Fruit fly (Drosophila melanogaster) whole organism, wandering third instar larva: ENCODE measurements around the gene rngo.

Experiments used
- GATAd ChIP-seq: sonication (Bioruptor generic); optimal IDR thresholded peaks from 2 replicates; lab custom pipeline; 2016; ENCODE audit warnings: missing biosample characterization, missing genetic modification characterization
- Hr83 ChIP-seq: fragments of 200-300 bp; sonication (Bioruptor generic); optimal IDR thresholded peaks from 2 replicates; lab custom pipeline; 2016; ENCODE audit warnings: missing biosample characterization, mild to moderate bottlenecking, missing genetic modification characterization, moderate library complexity; ENCODE audit not compliant: poor library complexity, severe bottlenecking
- Myc ChIP-seq: fragments of >200 bp; optimal IDR thresholded peaks from 2 replicates; lab custom pipeline; 2017
- dmrt93B ChIP-seq: fragments of 200-800 bp; sonication (Bioruptor generic); optimal IDR thresholded peaks from 2 replicates; lab custom pipeline; 2018; ENCODE audit warnings: missing biosample characterization, mild to moderate bottlenecking, missing genetic modification characterization
- jim ChIP-seq: fragments of 175-275, 200-325 bp; sonication (Bioruptor generic); optimal IDR thresholded peaks from 2 replicates; lab custom pipeline; 2016; ENCODE audit warnings: missing biosample characterization, mild to moderate bottlenecking, missing genetic modification characterization
- lola ChIP-seq: fragments of >200 bp; optimal IDR thresholded peaks from 2 replicates; lab custom pipeline; 2017; ENCODE audit warnings: missing biosample characterization, missing genetic modification characterization
- usp ChIP-seq: fragments of >200 bp; optimal IDR thresholded peaks from 2 replicates; lab custom pipeline; 2017; ENCODE audit warnings: missing biosample characterization, missing genetic modification characterization
- woc ChIP-seq: sonication (Bioruptor generic); optimal IDR thresholded peaks from 2 replicates; lab custom pipeline; 2016; ENCODE audit warnings: missing biosample characterization, mild to moderate bottlenecking, missing genetic modification characterization

DNA sequence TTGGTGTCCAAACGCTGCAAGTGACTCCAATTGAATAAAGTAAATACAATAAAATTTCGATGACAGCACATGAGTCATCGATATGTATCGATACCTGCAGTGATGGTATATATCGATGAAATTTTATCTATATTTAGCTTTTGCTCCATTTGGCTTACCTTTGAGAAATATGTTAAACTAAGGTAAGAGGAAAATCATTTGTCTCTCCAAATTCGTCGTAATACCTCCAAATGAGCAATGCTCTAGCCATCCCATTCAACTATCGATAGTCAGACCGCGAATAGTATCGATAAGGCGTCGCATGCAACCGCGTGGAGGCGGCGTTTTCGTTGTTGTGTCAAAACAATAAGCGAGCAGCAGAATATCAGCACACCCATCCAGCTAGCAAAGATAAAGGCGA is at the start of gene rngo, which contains the start of gene Cdc50:
- TF ChIP-seq usp: no peak
- TF ChIP-seq lola: no peak
- no peak for TF ChIP-seq jim (GFP tag; lab: Kevin White, UChicago)
- no peak for TF ChIP-seq GATAd (GFP tag; lab: Kevin White, UChicago)
- TF ChIP-seq woc (GFP tag; lab: Kevin White, UChicago): no peak
- TF ChIP-seq dmrt93B (GFP tag; lab: Kevin White, UChicago): no peak
- no peak for TF ChIP-seq Hr83 (GFP tag; lab: Kevin White, UChicago)
- TF ChIP-seq Myc (lab: Kevin White, UChicago): no peak
